Worm (Caenorhabditis elegans) whole organism, young adult: Measurements from ENCODE around the gene T28A11.2.

Experiments used
- F57C9.4 ChIP-seq: sonication (generic microtip); optimal IDR thresholded peaks from 2 replicates; lab custom pipeline; 2017; ENCODE audit warnings: mild to moderate bottlenecking, missing genetic modification characterization, missing compliant biosample characterization
- ama-1 ChIP-seq, 3 experiments: fragments of 150-350 bp in 1 of 3; sonication (generic microtip) in 2 of 3; optimal IDR thresholded peaks; 2 replicates each; lab custom pipeline; 2014 to 2018; ENCODE audit warnings: missing biosample characterization in 2 of 3, missing genetic modification characterization in 2 of 3, missing genetic modification reagents in 2 of 3
- snpc-4 ChIP-seq, 5 experiments: fragments of 150-350 bp in 1 of 5; sonication (generic microtip) in 4 of 5; optimal IDR thresholded peaks; 2 replicates each; lab custom pipeline; 2014 to 2018; ENCODE audit warnings: missing genetic modification characterization in 5 of 5, missing biosample characterization in 3 of 5, antibody characterized with exemption in 2 of 5, mild to moderate bottlenecking in 2 of 5, missing compliant biosample characterization in 2 of 5, missing genotype in 2 of 5, moderate library complexity in 2 of 5, missing genetic modification reagents in 1 of 5
- ztf-22 ChIP-seq: fragments of 200-800 bp; sonication (Bioruptor generic); optimal IDR thresholded peaks from 2 replicates; lab custom pipeline; 2018; ENCODE audit warnings: mild to moderate bottlenecking, missing genetic modification characterization, moderate library complexity, missing compliant biosample characterization

- TF ChIP-seq ama-1 (optimal IDR thresholded peaks at IDR 0.05; lab: Kevin White, UChicago) (no peak), ama-1 (GFP tag; optimal IDR thresholded peaks at IDR 0.05; lab: Kevin White, UChicago) (no peak), F57C9.4 (no peak), ztf-22 (GFP tag; lab: Kevin White, UChicago) (no peak), snpc-4 (GFP tag; optimal IDR thresholded peaks at IDR 0.05; lab: Kevin White, UChicago) (no peak), snpc-4 (tag; optimal IDR thresholded peaks at IDR 0.05; lab: Kevin White, UChicago) (no peak)
These were observed 45.3 kb upstream of the T28A11.2 start, which contains the start of gene K08D9.6 for ce11 chrV:3234887-3235286.
